Worm (Caenorhabditis elegans): ENCODE data around the gene rps-27.

The rps-27 gene

ce11 chrV:104474-104873 lies 597 bp upstream of the rps-27 start, which contains the start of gene picd-1 (continued):
- no peak for TF ChIP-seq madf-3 (GFP tag; IDR thresholded peaks at IDR 0.05)
- peak; percentile 24 for TF ChIP-seq tbp1 (GFP tag; optimal IDR thresholded peaks at IDR 0.05)
- no peak for TF ChIP-seq B0035.1 (tag; optimal IDR thresholded peaks at IDR 0.05)
- no peak for TF ChIP-seq F39B2.1 (GFP tag; IDR thresholded peaks at IDR 0.05)
- TF ChIP-seq ets-4 (GFP tag; optimal IDR thresholded peaks at IDR 0.05): no peak
- no peak for TF ChIP-seq F57C9.4 (tag; optimal IDR thresholded peaks at IDR 0.05)
- no peak for TF ChIP-seq ceh-40 (GFP tag; IDR thresholded peaks at IDR 0.05)
- TF ChIP-seq cebp-1 (GFP tag; IDR thresholded peaks at IDR 0.05): no peak
- TF ChIP-seq cebp-1 (tag; optimal IDR thresholded peaks at IDR 0.05): no peak
- TF ChIP-seq him-1 (tag; optimal IDR thresholded peaks at IDR 0.05): no peak
- TF ChIP-seq rcor-1 (GFP tag; IDR thresholded peaks at IDR 0.05): peak; percentile 28; the same call in 1 of the 2 replicates
- TF ChIP-seq K12H6.12 (tag; optimal IDR thresholded peaks at IDR 0.05): peak; percentile 29
- no peak for TF ChIP-seq egl-44 (GFP tag; IDR thresholded peaks at IDR 0.05)
- 0 out of 2 replicates have a peak, but pooled peaks have one; percentile 46 for TF ChIP-seq nfyb-1 (GFP tag; IDR thresholded peaks at IDR 0.05)
- TF ChIP-seq pha-4 (tag; optimal IDR thresholded peaks at IDR 0.05): no peak
- TF ChIP-seq efl-1 (GFP tag; optimal IDR thresholded peaks at IDR 0.05): peak; percentile 68
- no peak for TF ChIP-seq nfya-2 (GFP tag; IDR thresholded peaks at IDR 0.05)
- TF ChIP-seq F22D6.2 (tag; optimal IDR thresholded peaks at IDR 0.05): no peak
- TF ChIP-seq Y67H2A.10 (GFP tag; conservative IDR thresholded peaks at IDR 0.05): no peak
- TF ChIP-seq F55B11.4 (tag; optimal IDR thresholded peaks at IDR 0.05; ENCODE audit: borderline replicate concordance, insufficient read depth): no peak
- TF ChIP-seq bed-2 (GFP tag; IDR thresholded peaks at IDR 0.05): no peak
- TF ChIP-seq lsy-27 (tag; optimal IDR thresholded peaks at IDR 0.05; ENCODE audit: borderline replicate concordance, insufficient read depth): no peak
- TF ChIP-seq F23B12.7 (tag; optimal IDR thresholded peaks at IDR 0.05; ENCODE audit: insufficient read depth): peak; percentile 59
- peak; percentile 24; the same call in 1 of the 2 replicates for TF ChIP-seq F33H1.4 (GFP tag; IDR thresholded peaks at IDR 0.05)
- peak; percentile 21; the same call in 1 of the 2 replicates for TF ChIP-seq hmg-1.2 (GFP tag; IDR thresholded peaks at IDR 0.05)

DNA sequence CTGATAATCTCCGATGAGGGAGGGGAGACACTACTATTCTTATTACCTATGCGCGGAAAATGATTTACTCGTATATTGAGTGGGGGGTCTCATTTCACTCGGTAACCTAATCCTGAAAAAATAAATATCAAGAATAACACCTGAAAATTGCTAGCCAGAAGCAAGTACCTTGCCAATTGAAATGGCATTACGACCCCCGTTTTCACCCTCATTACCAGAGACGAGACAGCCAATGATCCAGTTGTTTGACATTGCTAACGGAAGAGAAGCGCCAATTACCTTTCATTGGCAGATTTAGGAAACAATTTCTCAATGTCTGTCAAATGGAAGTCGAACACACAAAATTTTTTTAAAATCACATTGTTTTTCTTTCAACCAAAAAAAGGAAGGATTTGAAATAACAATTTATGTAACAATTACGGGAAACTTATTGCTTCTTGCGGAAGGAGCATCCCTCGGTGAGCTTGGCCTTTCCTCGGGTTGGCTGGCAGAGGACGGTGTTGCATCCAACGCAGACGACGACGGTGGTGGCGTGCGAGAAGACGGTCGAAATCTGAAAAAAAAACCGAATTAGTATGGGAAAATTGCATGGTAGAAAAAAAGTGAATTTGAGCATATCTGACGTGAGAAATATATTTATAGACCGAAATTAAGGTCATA lies 704 bp downstream of the rps-27 start:
- TF ChIP-seq athp-1 (tag; optimal IDR thresholded peaks at IDR 0.05) (peak; percentile 32), efl-1 (GFP tag; optimal IDR thresholded peaks at IDR 0.05) (no peak), egl-18 (GFP tag; IDR thresholded peaks at IDR 0.05) (no peak), F49E8.2 (tag; optimal IDR thresholded peaks at IDR 0.05; ENCODE audit: insufficient read depth) (peak; percentile 91), T07F8.4 (tag; optimal IDR thresholded peaks at IDR 0.05) (no peak), attf-6 (GFP tag; IDR thresholded peaks at IDR 0.05) (peak; percentile 78; the same call in 1 of the 2 replicates), dox-1 (GFP tag; IDR thresholded peaks at IDR 0.05) (no peak), F22D6.2 (tag; optimal IDR thresholded peaks at IDR 0.05) (no peak), Y95B8A.8 (GFP tag; IDR thresholded peaks at IDR 0.05) (no peak), hsf-1 (GFP tag; IDR thresholded peaks at IDR 0.05) (peak; percentile 80), attf-5 (GFP tag; optimal IDR thresholded peaks at IDR 0.05) (no peak), dpl-1 (GFP tag; optimal IDR thresholded peaks at IDR 0.05) (no peak), ets-4 (GFP tag; optimal IDR thresholded peaks at IDR 0.05) (no peak), nfya-1 (tag; optimal IDR thresholded peaks at IDR 0.05; ENCODE audit: borderline replicate concordance, insufficient read depth) (no peak), hmg-20 (GFP tag; IDR thresholded peaks at IDR 0.05) (0 out of 2 replicates have a peak, but pooled peaks have one; percentile 6), F37B4.10 (GFP tag; IDR thresholded peaks at IDR 0.05) (no peak), ztf-26 (tag; optimal IDR thresholded peaks at IDR 0.05) (no peak), mxl-1 (tag; optimal IDR thresholded peaks at IDR 0.05) (no peak), bed-2 (GFP tag; IDR thresholded peaks at IDR 0.05) (no peak), hrde-1 (tag; optimal IDR thresholded peaks at IDR 0.05; ENCODE audit: borderline replicate concordance) (peak; percentile 36), hlh-26 (GFP tag; conservative IDR thresholded peaks at IDR 0.05) (no peak), F23B12.7 (tag; optimal IDR thresholded peaks at IDR 0.05; ENCODE audit: insufficient read depth) (no peak), K11D2.4 (GFP tag; IDR thresholded peaks at IDR 0.05) (no peak), C06A6.2 (GFP tag; conservative IDR thresholded peaks at IDR 0.05) (no peak), F52B5.7 (tag; optimal IDR thresholded peaks at IDR 0.05) (no peak), mes-4 (tag; optimal IDR thresholded peaks at IDR 0.05) (no peak), lsy-27 (tag; optimal IDR thresholded peaks at IDR 0.05; ENCODE audit: borderline replicate concordance, insufficient read depth) (no peak)
